Worm (Caenorhabditis elegans) whole organism, L2 larva: ENCODE measurements around the gene tbc-9.

ENCODE experiments used
- F13H6.1 ChIP-seq: sonication (generic microtip); optimal IDR thresholded peaks from 2 replicates; lab custom pipeline; 2016; ENCODE audit warnings: missing genetic modification characterization, missing compliant biosample characterization
- aly-2 ChIP-seq: fragments of 150-350 bp; optimal IDR thresholded peaks from 2 replicates; lab custom pipeline; 2014; ENCODE audit warnings: missing biosample characterization, missing genetic modification characterization
- lsy-2 ChIP-seq, 2 experiments: fragments of 150-350 bp in 1 of 2; sonication (generic microtip) in 1 of 2; optimal IDR thresholded peaks; 2 replicates each; lab custom pipeline; 2014 to 2017; ENCODE audit warnings: missing biosample characterization in 2 of 2, missing genetic modification characterization in 2 of 2
- nhr-12 ChIP-seq: fragments of 150-350 bp; optimal IDR thresholded peaks from 2 replicates; lab custom pipeline; 2014; ENCODE audit warnings: missing biosample characterization, missing genetic modification characterization
- sem-4 ChIP-seq: fragments of 150-350 bp; optimal IDR thresholded peaks from 2 replicates; lab custom pipeline; 2014; ENCODE audit warnings: missing biosample characterization, missing genetic modification reagents, missing genetic modification characterization
- sma-9 ChIP-seq, 2 experiments: fragments of 150-350 bp in 1 of 2; sonication (generic microtip) in 1 of 2; optimal IDR thresholded peaks; 2 replicates each; lab custom pipeline; 2014 to 2016; ENCODE audit warnings: missing genetic modification characterization in 2 of 2, mild to moderate bottlenecking in 1 of 2, missing biosample characterization in 1 of 2, missing compliant biosample characterization in 1 of 2, missing genetic modification reagents in 1 of 2, moderate library complexity in 1 of 2
- unc-55 ChIP-seq: fragments of 150-350 bp; sonication (generic microtip); optimal IDR thresholded peaks from 3 replicates; lab custom pipeline; 2014; ENCODE audit warnings: missing biosample characterization, missing genetic modification reagents, missing genetic modification characterization
- unc-62 ChIP-seq: fragments of 150-350 bp; optimal IDR thresholded peaks from 2 replicates; lab custom pipeline; 2014; ENCODE audit warnings: missing biosample characterization, missing genetic modification reagents, missing genetic modification characterization

DNA sequence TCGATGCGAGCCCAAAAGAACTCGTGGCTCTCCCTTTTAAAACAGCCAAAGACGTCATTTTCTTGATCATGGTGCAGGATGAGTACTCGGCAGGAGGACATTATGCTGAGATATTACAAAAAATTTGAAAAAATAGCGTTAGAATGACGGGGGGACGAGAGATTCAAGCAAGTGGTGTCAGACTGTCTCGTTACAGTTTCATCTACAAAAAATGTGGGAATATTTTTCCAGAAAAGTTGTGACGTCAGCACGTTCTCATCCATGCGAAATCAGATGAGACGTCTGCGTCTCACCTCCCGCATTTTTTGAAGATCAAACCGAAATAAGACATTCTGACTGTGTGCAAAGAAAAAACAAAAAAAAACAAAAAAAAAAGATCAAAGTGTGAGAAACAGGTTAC, 37.5 kb upstream of the tbc-9 start, which contains the start of gene rsd-2:
- TF ChIP-seq F13H6.1 (tag; lab: Kevin White, UChicago) (no peak), unc-55 (GFP tag; lab: Kevin White, UChicago) (no peak), lsy-2 (tag; optimal IDR thresholded peaks at IDR 0.05; lab: Kevin White, UChicago) (no peak), nhr-12 (tag; lab: Kevin White, UChicago) (no peak), unc-62 (GFP tag; lab: Kevin White, UChicago) (no peak), sem-4 (tag; lab: Kevin White, UChicago) (no peak), sma-9 (GFP tag; optimal IDR thresholded peaks at IDR 0.05; lab: Kevin White, UChicago) (no peak), sma-9 (tag; optimal IDR thresholded peaks at IDR 0.05; lab: Kevin White, UChicago) (no peak), aly-2 (tag; lab: Kevin White, UChicago) (no peak)
